Worm (Caenorhabditis elegans) whole organism, early embryonic: ENCODE results near the gene ugt-30.

Experiments used
- B0310.2 ChIP-seq: sonication (generic microtip); optimal IDR thresholded peaks from 2 replicates; lab custom pipeline; 2016; ENCODE audit warnings: mild to moderate bottlenecking, missing genetic modification characterization, missing compliant biosample characterization
- F13C5.2 ChIP-seq: sonication (generic microtip); optimal IDR thresholded peaks from 2 replicates; lab custom pipeline; 2017; ENCODE audit warnings: mild to moderate bottlenecking, missing genetic modification characterization, inconsistent platforms, missing compliant biosample characterization
- aly-1 ChIP-seq: sonication (generic microtip); optimal IDR thresholded peaks from 2 replicates; lab custom pipeline; 2016; ENCODE audit warnings: missing genetic modification characterization, missing compliant biosample characterization
- ama-1 ChIP-seq: fragments of 150-350 bp; optimal IDR thresholded peaks from 2 replicates; lab custom pipeline; 2014
- ceh-13 ChIP-seq: fragments of 200-800 bp; sonication (Bioruptor generic); optimal IDR thresholded peaks from 2 replicates; lab custom pipeline; 2018; ENCODE audit warnings: mild to moderate bottlenecking, missing genetic modification characterization, missing compliant biosample characterization
- ceh-36 ChIP-seq: sonication (generic microtip); optimal IDR thresholded peaks from 2 replicates; lab custom pipeline; 2016; ENCODE audit warnings: missing genetic modification characterization, inconsistent platforms, missing compliant biosample characterization
- ets-7 ChIP-seq: sonication (generic microtip); optimal IDR thresholded peaks from 2 replicates; lab custom pipeline; 2016; ENCODE audit warnings: missing genotype, missing genetic modification characterization, missing compliant biosample characterization
- flt-1 ChIP-seq: fragments of 200-800 bp; sonication (Bioruptor generic); IDR thresholded peaks from 2 replicates; pipeline ENCODE4 v1.3.6; 2022; ENCODE audit warnings: missing genetic modification characterization, missing compliant biosample characterization
- hmbx-1 ChIP-seq: sonication (generic microtip); optimal IDR thresholded peaks from 2 replicates; lab custom pipeline; 2016; ENCODE audit warnings: mild to moderate bottlenecking, missing genetic modification characterization, missing compliant biosample characterization
- hmg-4 ChIP-seq: fragments of 200-800 bp; sonication (Bioruptor generic); optimal IDR thresholded peaks from 2 replicates; lab custom pipeline; 2018; ENCODE audit warnings: mild to moderate bottlenecking, missing genetic modification characterization, missing compliant biosample characterization
- hnd-1 ChIP-seq: sonication (generic microtip); optimal IDR thresholded peaks from 2 replicates; lab custom pipeline; 2016; ENCODE audit warnings: missing genetic modification characterization, missing compliant biosample characterization
- pes-1 ChIP-seq: fragments of 200-800 bp; sonication (Bioruptor generic); IDR thresholded peaks from 2 replicates; pipeline ENCODE4 v1.3.6; 2022; ENCODE audit warnings: missing genetic modification reagents, missing genetic modification characterization, missing compliant biosample characterization
- scrt-1 ChIP-seq: fragments of 200-800 bp; sonication (Bioruptor generic); IDR thresholded peaks from 2 replicates; pipeline ENCODE4 v1.3.6; 2022; ENCODE audit warnings: missing genetic modification characterization, missing compliant biosample characterization
- sea-1 ChIP-seq: fragments of 200-800 bp; sonication (Bioruptor generic); conservative IDR thresholded peaks from 2 replicates; pipeline ENCODE4 v1.3.6; 2022; ENCODE audit warnings: missing genetic modification characterization, missing compliant biosample characterization
- tbx-11 ChIP-seq: fragments of 200-800 bp; sonication (Bioruptor generic); IDR thresholded peaks from 2 replicates; pipeline ENCODE4 v1.3.6; 2022; ENCODE audit warnings: missing genetic modification characterization, missing compliant biosample characterization
- tbx-37 ChIP-seq: fragments of 200-800 bp; sonication (Bioruptor generic); conservative IDR thresholded peaks from 2 replicates; pipeline ENCODE4 v1.3.6; 2022; ENCODE audit warnings: missing genetic modification reagents, missing genetic modification characterization, missing compliant biosample characterization
- tra-4 ChIP-seq: sonication (generic microtip); optimal IDR thresholded peaks from 2 replicates; lab custom pipeline; 2017; ENCODE audit warnings: missing genetic modification characterization, missing compliant biosample characterization

ugt-30 gene

DNA sequence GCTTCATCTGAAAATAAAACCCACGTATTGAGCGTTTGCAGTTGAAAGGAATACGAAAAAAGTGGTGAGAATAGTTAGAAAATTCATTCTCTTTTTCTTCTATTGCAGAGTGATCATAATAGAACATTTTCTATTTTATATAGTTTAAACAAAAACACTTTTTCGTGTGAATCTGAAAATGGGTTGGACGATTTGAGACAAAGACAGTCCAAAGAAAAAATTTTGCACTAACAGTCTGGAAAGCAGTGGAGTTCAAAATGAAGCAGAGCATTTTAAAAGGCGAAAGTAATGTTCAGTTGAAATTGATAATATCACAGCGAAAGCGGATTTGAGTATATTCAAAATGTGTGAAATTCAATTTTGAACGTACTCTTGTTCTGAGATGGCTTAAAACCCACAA, 36.4 kb downstream of the ugt-30 start, which contains the start of gene C01G10.18:
Gene C01G10.18, minus strand, starts transcription at position 101 of the 400 bp plus-strand sequence.
- no peak for TF ChIP-seq F13C5.2
- no peak for TF ChIP-seq ama-1 (lab: Kevin White, UChicago)
- no peak for TF ChIP-seq hmg-4 (GFP tag; lab: Kevin White, UChicago)
- TF ChIP-seq hmbx-1 (tag; lab: Kevin White, UChicago) = no peak
- no peak for TF ChIP-seq flt-1 (GFP tag; lab: Robert Waterston, UW)
- no peak for TF ChIP-seq ets-7
- no peak for TF ChIP-seq tbx-37 (GFP tag; lab: Robert Waterston, UW)
- TF ChIP-seq ceh-13 (GFP tag; lab: Kevin White, UChicago) = no peak
- no peak for TF ChIP-seq pes-1 (GFP tag; lab: Robert Waterston, UW)
- TF ChIP-seq scrt-1 = no peak
- no peak for TF ChIP-seq tbx-11

DNA sequence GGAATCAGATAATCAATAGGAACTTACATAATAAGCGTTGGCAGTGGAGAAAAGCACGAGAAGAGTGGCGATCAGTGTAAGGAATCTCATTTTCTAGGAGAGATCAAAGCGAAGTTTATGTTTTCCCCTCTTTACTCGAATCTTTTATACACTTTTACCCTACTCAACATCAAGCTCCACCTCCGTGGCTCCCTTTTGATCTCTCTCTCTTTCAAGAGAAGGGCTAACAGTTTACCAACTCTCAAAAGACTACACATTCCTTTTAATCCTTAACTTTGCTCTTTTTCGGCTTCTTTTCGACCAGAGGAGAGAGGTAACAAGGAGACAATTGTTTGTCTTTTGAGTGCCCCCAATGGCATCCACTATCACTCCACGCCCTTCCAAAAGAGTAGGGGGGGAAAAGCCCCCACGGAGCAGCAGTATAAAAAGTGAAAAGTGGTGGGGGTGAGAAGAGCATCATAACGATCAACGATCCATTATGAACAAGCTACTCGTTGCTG, 37.8 kb downstream of the ugt-30 start, which contains the start of the genes C01G10.15 and C01G10.6:
Gene C01G10.15, minus strand, starts transcription at position 101 of the 500 bp plus-strand sequence.
Gene C01G10.6, plus strand, starts transcription at position 450 of the 500 bp plus-strand sequence.
- TF ChIP-seq scrt-1 = no peak
- TF ChIP-seq ets-7 = no peak
- no peak for TF ChIP-seq aly-1 (tag; lab: Kevin White, UChicago)
- no peak for TF ChIP-seq ceh-36 (tag; lab: Kevin White, UChicago)
- no peak for TF ChIP-seq hmbx-1 (tag; lab: Kevin White, UChicago)
- TF ChIP-seq tbx-11 = no peak
- no peak for TF ChIP-seq B0310.2 (tag; lab: Kevin White, UChicago)
- no peak for TF ChIP-seq tbx-37 (GFP tag; lab: Robert Waterston, UW)
- no peak for TF ChIP-seq hmg-4 (GFP tag; lab: Kevin White, UChicago)
- no peak for TF ChIP-seq F13C5.2
- TF ChIP-seq hnd-1 (tag; lab: Kevin White, UChicago) = no peak
- TF ChIP-seq ceh-13 (GFP tag; lab: Kevin White, UChicago) = no peak

DNA sequence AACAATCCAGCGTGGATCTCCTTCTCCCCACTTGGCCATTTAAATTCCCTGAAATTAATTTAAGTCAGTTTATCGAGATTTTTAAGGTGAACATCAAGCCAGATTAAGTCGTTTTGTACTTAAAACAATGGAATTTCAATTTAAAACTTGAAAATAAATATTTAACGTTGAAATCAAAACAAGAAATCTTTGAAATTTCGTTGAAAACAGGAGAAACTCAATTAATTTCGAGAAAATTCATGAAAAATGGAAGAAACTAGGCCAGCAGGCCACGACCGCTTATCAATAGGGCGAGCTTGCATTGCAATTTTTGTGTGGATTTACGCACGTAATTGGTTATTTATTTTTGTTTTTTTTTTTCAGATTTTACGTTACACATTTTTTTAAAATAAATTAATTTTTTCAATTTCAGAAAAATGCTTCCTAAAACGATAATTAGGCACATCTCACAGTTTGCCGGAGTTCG, 39.7 kb downstream of the ugt-30 start, which contains the start of the genes ahsa-1 and C01G10.7:
Gene ahsa-1, minus strand, starts transcription at position 51 of the 466 bp plus-strand sequence.
Gene C01G10.7, plus strand, starts transcription at position 413 of the 466 bp plus-strand sequence.
- TF ChIP-seq tbx-11 (no peak), ceh-13 (GFP tag; lab: Kevin White, UChicago) (no peak), aly-1 (tag; lab: Kevin White, UChicago) (no peak), sea-1 (GFP tag; lab: Robert Waterston, UW) (no peak), hmg-4 (GFP tag; lab: Kevin White, UChicago) (no peak), ama-1 (lab: Kevin White, UChicago) (no peak), tra-4 (tag; lab: Kevin White, UChicago) (no peak), B0310.2 (tag; lab: Kevin White, UChicago) (no peak), pes-1 (GFP tag; lab: Robert Waterston, UW) (peak; percentile 78), flt-1 (GFP tag; lab: Robert Waterston, UW) (0 out of 2 replicates have a peak, but pooled peaks have one; percentile 24), ets-7 (peak; percentile 16), F13C5.2 (peak; percentile 64), hmbx-1 (tag; lab: Kevin White, UChicago) (peak; percentile 6), scrt-1 (no peak), hnd-1 (tag; lab: Kevin White, UChicago) (peak; percentile 10), ceh-36 (tag; lab: Kevin White, UChicago) (no peak), tbx-37 (GFP tag; lab: Robert Waterston, UW) (peak; percentile 70)

DNA sequence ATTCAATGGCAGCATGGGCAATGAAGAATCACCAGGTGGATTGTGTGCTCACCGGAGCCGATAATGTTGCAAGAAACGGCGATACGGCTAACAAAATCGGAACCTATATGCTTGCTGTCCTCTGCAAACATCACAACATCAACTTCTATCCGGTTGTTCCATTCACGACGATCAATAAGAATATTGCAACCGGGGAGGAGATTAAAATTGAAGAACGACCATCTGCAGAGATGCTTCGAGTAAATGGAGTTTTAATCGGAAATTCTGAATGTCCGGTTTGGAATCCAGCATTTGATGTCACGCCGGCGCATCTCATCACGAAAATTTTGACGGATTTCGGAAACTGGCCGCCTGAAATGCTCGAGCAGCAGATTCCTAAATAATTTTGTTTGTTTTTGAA, 41.4 kb downstream of the ugt-30 start:
- TF ChIP-seq hmbx-1 (tag; lab: Kevin White, UChicago) (no peak), sea-1 (GFP tag; lab: Robert Waterston, UW) (peak; percentile 62; the same call in 1 of the 2 replicates), B0310.2 (tag; lab: Kevin White, UChicago) (no peak)

DNA sequence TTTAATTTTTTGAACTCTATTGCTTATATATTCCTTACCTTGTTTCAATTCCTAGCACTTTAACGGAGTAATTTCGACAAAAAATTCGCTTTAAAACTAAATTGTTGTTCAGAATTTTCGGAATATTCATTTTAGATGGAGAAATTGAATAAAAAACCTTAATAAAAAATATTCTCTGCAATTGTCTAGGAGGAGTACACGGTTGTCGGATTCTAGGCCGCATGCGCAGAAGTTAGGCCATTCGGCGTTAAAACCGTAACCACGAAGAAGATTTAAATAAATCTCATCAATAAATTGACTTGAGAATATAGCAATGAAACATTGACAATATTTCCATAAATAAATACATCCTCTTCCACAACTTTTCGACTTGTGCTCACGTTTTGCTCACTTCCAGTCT, 42.8 kb downstream of the ugt-30 start, which contains the start of the genes C01G10.10 and C01G10.9:
Gene C01G10.10, minus strand, starts transcription at position 151 of the 400 bp plus-strand sequence.
Gene C01G10.9, plus strand, starts transcription at position 240 of the 400 bp plus-strand sequence.
- TF ChIP-seq tbx-11 = no peak
- TF ChIP-seq F13C5.2 = peak; percentile 31
- no peak for TF ChIP-seq ceh-13 (GFP tag; lab: Kevin White, UChicago)
- no peak for TF ChIP-seq aly-1 (tag; lab: Kevin White, UChicago)
- no peak for TF ChIP-seq hmg-4 (GFP tag; lab: Kevin White, UChicago)
- no peak for TF ChIP-seq hnd-1 (tag; lab: Kevin White, UChicago)
- no peak for TF ChIP-seq ets-7
- peak; percentile 4 for TF ChIP-seq tra-4 (tag; lab: Kevin White, UChicago)
- TF ChIP-seq hmbx-1 (tag; lab: Kevin White, UChicago) = no peak
- no peak for TF ChIP-seq ceh-36 (tag; lab: Kevin White, UChicago)
- peak; percentile 60 for TF ChIP-seq tbx-37 (GFP tag; lab: Robert Waterston, UW)
- no peak for TF ChIP-seq pes-1 (GFP tag; lab: Robert Waterston, UW)
- no peak for TF ChIP-seq B0310.2 (tag; lab: Kevin White, UChicago)
- no peak for TF ChIP-seq sea-1 (GFP tag; lab: Robert Waterston, UW)

DNA sequence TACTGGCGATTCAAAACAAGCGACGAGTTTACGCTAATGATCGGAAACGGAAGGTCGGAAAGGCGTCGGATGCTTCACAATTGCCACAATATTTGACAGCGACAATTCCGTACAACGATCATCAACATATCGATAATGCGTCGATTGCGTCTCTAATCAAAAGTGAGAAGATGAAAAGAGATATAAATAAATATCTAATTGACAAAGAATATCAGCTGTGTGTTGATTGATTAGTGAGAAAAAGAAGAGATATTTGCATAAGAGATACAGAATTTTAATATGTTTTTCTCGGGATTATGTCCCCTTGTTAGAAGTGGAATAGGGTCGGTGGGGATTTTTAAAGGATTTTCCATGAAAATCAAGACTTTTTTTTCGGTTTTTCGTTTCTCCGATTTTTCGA, 46.5 kb downstream of the ugt-30 start:
- TF ChIP-seq aly-1 (tag; lab: Kevin White, UChicago) (no peak), hmbx-1 (tag; lab: Kevin White, UChicago) (no peak)

DNA sequence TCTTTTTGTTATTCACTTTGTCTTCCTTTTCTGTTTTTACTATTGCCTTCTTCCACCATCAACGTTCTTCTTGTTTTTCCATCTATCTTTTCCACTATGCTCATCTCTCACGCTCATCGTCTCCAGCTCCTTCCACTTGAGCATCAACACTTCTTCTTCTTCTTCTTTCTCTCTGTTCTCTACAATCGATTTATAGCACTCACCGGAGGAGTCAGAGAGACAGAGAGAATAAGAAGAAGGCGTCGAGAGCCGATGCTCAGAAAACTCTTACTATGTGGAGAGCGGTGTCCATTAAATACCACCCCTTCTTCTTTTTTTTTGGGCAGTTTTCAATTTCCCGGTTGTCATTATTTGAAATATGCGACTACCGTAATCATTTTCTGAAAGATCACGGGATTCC, 50.2 kb downstream of the ugt-30 start:
- TF ChIP-seq tbx-37 (GFP tag; lab: Robert Waterston, UW) = no peak
- TF ChIP-seq flt-1 (GFP tag; lab: Robert Waterston, UW) = no peak
- TF ChIP-seq tbx-11 = no peak
- TF ChIP-seq hmbx-1 (tag; lab: Kevin White, UChicago) = no peak
- TF ChIP-seq ets-7 = no peak
- TF ChIP-seq tra-4 (tag; lab: Kevin White, UChicago) = no peak
- TF ChIP-seq hnd-1 (tag; lab: Kevin White, UChicago) = no peak
- TF ChIP-seq F13C5.2 = no peak
- TF ChIP-seq ceh-13 (GFP tag; lab: Kevin White, UChicago) = no peak
- no peak for TF ChIP-seq sea-1 (GFP tag; lab: Robert Waterston, UW)
- no peak for TF ChIP-seq aly-1 (tag; lab: Kevin White, UChicago)
- TF ChIP-seq ceh-36 (tag; lab: Kevin White, UChicago) = no peak
- no peak for TF ChIP-seq ama-1 (lab: Kevin White, UChicago)
- TF ChIP-seq pes-1 (GFP tag; lab: Robert Waterston, UW) = no peak
- no peak for TF ChIP-seq hmg-4 (GFP tag; lab: Kevin White, UChicago)
- no peak for TF ChIP-seq scrt-1
- TF ChIP-seq B0310.2 (tag; lab: Kevin White, UChicago) = no peak
